Fruit fly (Drosophila melanogaster): ENCODE data around the gene Edem1.

Edem1 gene

dm6 chrX:1943337-1944244 lies 35.0 kb upstream of the Edem1 start (continued):
- no peak for TF ChIP-seq Tbp (GFP tag; optimal IDR thresholded peaks at IDR 0.05)
- TF ChIP-seq CG14860 (GFP tag; IDR thresholded peaks at IDR 0.05; ENCODE audit: partially characterized antibody), result no peak
- TF ChIP-seq toy (GFP tag; IDR thresholded peaks at IDR 0.05), result no peak
- peak; percentile 52 for TF ChIP-seq Bteb2 (GFP tag; optimal IDR thresholded peaks at IDR 0.05)
- TF ChIP-seq br (optimal IDR thresholded peaks at IDR 0.05), result no peak
- TF ChIP-seq HLH3B (GFP tag; IDR thresholded peaks at IDR 0.05), result peak; percentile 41
- TF ChIP-seq CG1792 (GFP tag; optimal IDR thresholded peaks at IDR 0.05), result peak; percentile 55
- TF ChIP-seq CG33213 (GFP tag; optimal IDR thresholded peaks at IDR 0.05), result peak; percentile 41
- no peak for TF ChIP-seq cas (GFP tag; IDR thresholded peaks at IDR 0.05)
- no peak for TF ChIP-seq CG34224 (GFP tag; IDR thresholded peaks at IDR 0.05; ENCODE audit: partially characterized antibody)
- TF ChIP-seq CG2199 (GFP tag; IDR thresholded peaks at IDR 0.05), result no peak
- peak; percentile 46 for TF ChIP-seq CG6689 (GFP tag; IDR thresholded peaks at IDR 0.05)
- TF ChIP-seq fd3F (GFP tag; optimal IDR thresholded peaks at IDR 0.05), result peak; percentile 47
- peak; percentile 89 for TF ChIP-seq cg (GFP tag; optimal IDR thresholded peaks at IDR 0.05)
- peak; percentile 37; the same call in 1 of the 2 replicates for TF ChIP-seq al (GFP tag; IDR thresholded peaks at IDR 0.05)
- TF ChIP-seq Bgb (GFP tag; IDR thresholded peaks at IDR 0.05; ENCODE audit: partially characterized antibody), result no peak
- peak; percentile 53 for TF ChIP-seq nau (GFP tag; optimal IDR thresholded peaks at IDR 0.05)
- TF ChIP-seq HLH4C (GFP tag; IDR thresholded peaks at IDR 0.05; ENCODE audit: partially characterized antibody), result no peak
- TF ChIP-seq Oaz (GFP tag; IDR thresholded peaks at IDR 0.05), result no peak
- TF ChIP-seq CG11456 (GFP tag; IDR thresholded peaks at IDR 0.05), result no peak
- peak; percentile 57 for TF ChIP-seq Asciz (GFP tag; optimal IDR thresholded peaks at IDR 0.05)
- no peak for TF ChIP-seq ato (GFP tag; IDR thresholded peaks at IDR 0.05; ENCODE audit: partially characterized antibody)
- TF ChIP-seq CG5180 (GFP tag; optimal IDR thresholded peaks at IDR 0.05), result no peak
- no peak for TF ChIP-seq CG32532 (GFP tag; IDR thresholded peaks at IDR 0.05)
- TF ChIP-seq E2f2 (GFP tag; IDR thresholded peaks at IDR 0.05), result no peak
- peak; percentile 63 for TF ChIP-seq CG12299 (tag; optimal IDR thresholded peaks at IDR 0.05)
- peak; percentile 44 for TF ChIP-seq CG15696 (tag; optimal IDR thresholded peaks at IDR 0.05)
- no peak; the same call in 1 of the 2 replicates for TF ChIP-seq Atf6 (GFP tag; IDR thresholded peaks at IDR 0.05)
- peak; percentile 45 for TF ChIP-seq Dad (GFP tag; optimal IDR thresholded peaks at IDR 0.05)
- peak; percentile 100 for TF ChIP-seq D19A (tag; optimal IDR thresholded peaks at IDR 0.05)
- TF ChIP-seq Vsx1 (GFP tag; optimal IDR thresholded peaks at IDR 0.05), result peak; percentile 75
- peak; percentile 27 for TF ChIP-seq CG4707 (GFP tag; optimal IDR thresholded peaks at IDR 0.05)
- TF ChIP-seq HmgZ (tag; optimal IDR thresholded peaks at IDR 0.05), result peak; percentile 73
- TF ChIP-seq dpn (GFP tag; optimal IDR thresholded peaks at IDR 0.05), result peak; percentile 42 to 76
- peak; percentile 48 for TF ChIP-seq Hmx (GFP tag; optimal IDR thresholded peaks at IDR 0.05)
- TF ChIP-seq luna (GFP tag; optimal IDR thresholded peaks at IDR 0.05), result no peak
- no peak for TF ChIP-seq Ada2b (GFP tag; IDR thresholded peaks at IDR 0.05)
- peak; percentile 28 for TF ChIP-seq Lhr (GFP tag; optimal IDR thresholded peaks at IDR 0.05)
- no peak for TF ChIP-seq nerfin-2 (GFP tag; IDR thresholded peaks at IDR 0.05; ENCODE audit: partially characterized antibody)
- no peak for TF ChIP-seq CG10959 (GFP tag; IDR thresholded peaks at IDR 0.05)
- peak; percentile 82 for TF ChIP-seq CG11504 (tag; optimal IDR thresholded peaks at IDR 0.05)
- no peak for TF ChIP-seq sna (GFP tag; IDR thresholded peaks at IDR 0.05; ENCODE audit: partially characterized antibody)
- 0 out of 3 replicates have a peak, but pooled peaks have one; percentile 30 for TF ChIP-seq Dbx (GFP tag; IDR thresholded peaks at IDR 0.05)
- TF ChIP-seq sr (GFP tag; IDR thresholded peaks at IDR 0.05), result no peak
- TF ChIP-seq Chrac-16 (GFP tag; optimal IDR thresholded peaks at IDR 0.05), result peak; percentile 6
- no peak for TF ChIP-seq CG8944 (GFP tag; optimal IDR thresholded peaks at IDR 0.05)
- no peak; the same call in 2 of the 3 replicates for TF ChIP-seq Mrtf (GFP tag; IDR thresholded peaks at IDR 0.05)
- TF ChIP-seq Hmr (GFP tag; optimal IDR thresholded peaks at IDR 0.05), result peak; percentile 76
- peak; percentile 65 for TF ChIP-seq ind (GFP tag; optimal IDR thresholded peaks at IDR 0.05)
